Worm (Caenorhabditis elegans) whole organism, mixed stage, embryonic: Measurements from ENCODE around the gene tbb-1.

Experiments used
- M03D4.4 ChIP-seq: sonication (generic microtip); optimal IDR thresholded peaks from 2 replicates; lab custom pipeline; 2017; ENCODE audit warnings: mild to moderate bottlenecking, missing genetic modification characterization, missing compliant biosample characterization
- bed-3 ChIP-seq: fragments of 200-800 bp; sonication (Bioruptor generic); optimal IDR thresholded peaks from 3 replicates; lab custom pipeline; 2018; ENCODE audit warnings: mild to moderate bottlenecking, missing genetic modification characterization, moderate library complexity, missing compliant biosample characterization
- blmp-1 ChIP-seq: fragments of 150-350 bp; optimal IDR thresholded peaks from 2 replicates; lab custom pipeline; 2014; ENCODE audit warnings: missing biosample characterization, missing genetic modification characterization
- ceh-39 ChIP-seq: fragments of 150-350 bp; optimal IDR thresholded peaks from 2 replicates; lab custom pipeline; 2014; ENCODE audit warnings: missing biosample characterization, missing genetic modification characterization
- ceh-43 ChIP-seq: fragments of 200-800 bp; sonication (Bioruptor generic); optimal IDR thresholded peaks from 2 replicates; lab custom pipeline; 2018; ENCODE audit warnings: mild to moderate bottlenecking, missing genetic modification characterization, moderate library complexity, missing compliant biosample characterization
- ceh-83 ChIP-seq: fragments of 200-800 bp; sonication (Bioruptor generic); optimal IDR thresholded peaks from 2 replicates; lab custom pipeline; 2018; ENCODE audit warnings: mild to moderate bottlenecking, missing genetic modification characterization, missing compliant biosample characterization
- ces-1 ChIP-seq: fragments of 150-350 bp; optimal IDR thresholded peaks from 2 replicates; lab custom pipeline; 2014; ENCODE audit warnings: missing biosample characterization, missing genetic modification reagents, missing genetic modification characterization
- cnd-1 ChIP-seq: fragments of 200-800 bp; sonication (Bioruptor generic); optimal IDR thresholded peaks from 2 replicates; lab custom pipeline; 2018; ENCODE audit warnings: mild to moderate bottlenecking, missing genetic modification characterization, missing compliant biosample characterization
- drap-1 ChIP-seq: fragments of 200-800 bp; sonication (Bioruptor generic); optimal IDR thresholded peaks from 3 replicates; lab custom pipeline; 2018; ENCODE audit warnings: mild to moderate bottlenecking, missing genetic modification characterization, missing compliant biosample characterization
- elt-1 ChIP-seq: sonication (generic microtip); optimal IDR thresholded peaks from 2 replicates; lab custom pipeline; 2017; ENCODE audit warnings: missing genetic modification characterization, mild to moderate bottlenecking, missing compliant biosample characterization, antibody characterized with exemption, moderate library complexity, borderline replicate concordance; ENCODE audit not compliant: insufficient read depth
- elt-3 ChIP-seq: fragments of 150-350 bp; optimal IDR thresholded peaks from 2 replicates; lab custom pipeline; 2014; ENCODE audit warnings: missing biosample characterization, missing genetic modification characterization
- flh-1 ChIP-seq: fragments of 200-800 bp; sonication (Bioruptor generic); optimal IDR thresholded peaks from 2 replicates; lab custom pipeline; 2018; ENCODE audit warnings: mild to moderate bottlenecking, missing genetic modification characterization, moderate library complexity, missing compliant biosample characterization
- ham-2 ChIP-seq: fragments of 200-800 bp; sonication (Bioruptor generic); optimal IDR thresholded peaks from 2 replicates; lab custom pipeline; 2018; ENCODE audit warnings: mild to moderate bottlenecking, missing genetic modification characterization, missing compliant biosample characterization
- hlh-1 ChIP-seq: fragments of 150-350 bp; optimal IDR thresholded peaks from 2 replicates; lab custom pipeline; 2014; ENCODE audit warnings: missing biosample characterization, missing genetic modification reagents, missing genetic modification characterization
- lin-13 ChIP-seq: fragments of 150-350 bp; optimal IDR thresholded peaks from 2 replicates; lab custom pipeline; 2014; ENCODE audit warnings: missing biosample characterization, missing genetic modification characterization
- lin-32 ChIP-seq: fragments of 200-800 bp; sonication (Bioruptor generic); optimal IDR thresholded peaks from 2 replicates; lab custom pipeline; 2018; ENCODE audit warnings: mild to moderate bottlenecking, missing genetic modification characterization, missing compliant biosample characterization
- lsy-2 ChIP-seq: fragments of 150-350 bp; optimal IDR thresholded peaks from 2 replicates; lab custom pipeline; 2014; ENCODE audit warnings: missing biosample characterization, missing genetic modification characterization
- mab-5 ChIP-seq: fragments of 150-350 bp; optimal IDR thresholded peaks from 2 replicates; lab custom pipeline; 2014; ENCODE audit warnings: missing biosample characterization, missing genetic modification characterization
- mep-1 ChIP-seq: fragments of 150-350 bp; optimal IDR thresholded peaks from 2 replicates; lab custom pipeline; 2017; ENCODE audit warnings: missing biosample characterization, missing genetic modification reagents, missing genetic modification characterization, inconsistent platforms
- mls-2 ChIP-seq: sonication (generic microtip); optimal IDR thresholded peaks from 2 replicates; lab custom pipeline; 2016; ENCODE audit warnings: mild to moderate bottlenecking, missing genetic modification characterization, moderate library complexity, missing compliant biosample characterization
- nhr-12 ChIP-seq: fragments of 150-350 bp; optimal IDR thresholded peaks from 2 replicates; lab custom pipeline; 2014; ENCODE audit warnings: missing biosample characterization, missing genetic modification characterization
- nhr-2 ChIP-seq: fragments of 150-350 bp; optimal IDR thresholded peaks from 2 replicates; lab custom pipeline; 2014; ENCODE audit warnings: missing biosample characterization, missing genetic modification characterization
- nhr-237 ChIP-seq: fragments of 150-350 bp; optimal IDR thresholded peaks from 2 replicates; lab custom pipeline; 2014; ENCODE audit warnings: missing biosample characterization, missing genetic modification characterization
- nhr-28 ChIP-seq: fragments of 150-350 bp; optimal IDR thresholded peaks from 2 replicates; lab custom pipeline; 2014; ENCODE audit warnings: missing biosample characterization, missing genetic modification characterization
- nhr-76 ChIP-seq: sonication (generic microtip); optimal IDR thresholded peaks from 2 replicates; lab custom pipeline; 2017; ENCODE audit warnings: missing biosample characterization, missing genetic modification characterization
- pha-4 ChIP-seq: fragments of 150-350 bp; optimal IDR thresholded peaks from 2 replicates; lab custom pipeline; 2018; ENCODE audit warnings: missing biosample characterization, missing genetic modification reagents, missing genetic modification characterization
- sem-2 ChIP-seq: fragments of 200-800 bp; sonication (Bioruptor generic); optimal IDR thresholded peaks from 2 replicates; lab custom pipeline; 2018; ENCODE audit warnings: mild to moderate bottlenecking, missing genetic modification characterization, missing compliant biosample characterization
- snpc-4 ChIP-seq: fragments of 150-350 bp; optimal IDR thresholded peaks from 2 replicates; lab custom pipeline; 2014; ENCODE audit warnings: missing biosample characterization, missing genetic modification characterization
- sptf-1 ChIP-seq: sonication (generic microtip); optimal IDR thresholded peaks from 2 replicates; lab custom pipeline; 2017; ENCODE audit warnings: mild to moderate bottlenecking, missing genetic modification characterization, moderate library complexity, missing compliant biosample characterization
- tbx-8 ChIP-seq: fragments of 200-800 bp; sonication (Bioruptor generic); optimal IDR thresholded peaks from 2 replicates; lab custom pipeline; 2018; ENCODE audit warnings: mild to moderate bottlenecking, missing genetic modification characterization, moderate library complexity, missing compliant biosample characterization
- unc-120 ChIP-seq: sonication (generic microtip); optimal IDR thresholded peaks from 2 replicates; lab custom pipeline; 2017; ENCODE audit warnings: missing genetic modification characterization, missing compliant biosample characterization; ENCODE audit not compliant: poor library complexity, severe bottlenecking
- unc-39 ChIP-seq: fragments of 150-350 bp; optimal IDR thresholded peaks from 2 replicates; lab custom pipeline; 2014; ENCODE audit warnings: missing biosample characterization, missing genetic modification characterization
- unc-62 ChIP-seq: fragments of 150-350 bp; optimal IDR thresholded peaks from 2 replicates; lab custom pipeline; 2014; ENCODE audit warnings: missing biosample characterization, missing genetic modification reagents, missing genetic modification characterization
- zip-8 ChIP-seq: fragments of 150-350 bp; optimal IDR thresholded peaks from 2 replicates; lab custom pipeline; 2014; ENCODE audit warnings: missing biosample characterization, missing genetic modification characterization
- ztf-11 ChIP-seq: fragments of 150-350 bp; optimal IDR thresholded peaks from 2 replicates; lab custom pipeline; 2014; ENCODE audit warnings: missing biosample characterization, missing genetic modification characterization

The tbb-1 gene

DNA sequence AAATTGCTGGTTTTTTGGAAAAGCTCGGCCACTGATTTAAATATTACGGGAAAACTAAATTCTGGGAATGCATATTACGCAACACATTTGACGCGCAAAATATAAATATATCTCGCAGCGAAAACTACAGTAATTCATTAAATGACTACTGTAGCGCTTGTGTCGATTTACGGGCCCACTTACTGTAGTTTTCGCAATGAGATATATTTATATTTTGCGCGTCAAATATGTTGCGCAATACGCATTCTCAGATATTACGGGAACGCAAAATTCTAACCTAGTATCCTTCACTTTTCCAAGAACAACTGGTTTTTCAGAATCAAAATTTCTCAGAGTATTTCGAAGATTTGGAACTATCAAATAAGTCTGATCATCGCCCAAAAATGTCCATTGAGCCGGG lies 32.6 kb downstream of the tbb-1 start:
- peak; percentile 93 for TF ChIP-seq zip-8 (tag; lab: Kevin White, UChicago)
- TF ChIP-seq ceh-39 (tag; lab: Kevin White, UChicago): no peak
- no peak for TF ChIP-seq lsy-2
- no peak for TF ChIP-seq unc-62 (GFP tag; lab: Kevin White, UChicago)
- TF ChIP-seq nhr-12 (tag; lab: Kevin White, UChicago): no peak
- no peak for TF ChIP-seq sem-2 (GFP tag; lab: Kevin White, UChicago)
- no peak for TF ChIP-seq cnd-1 (tag; lab: Kevin White, UChicago)
- no peak for TF ChIP-seq drap-1

DNA sequence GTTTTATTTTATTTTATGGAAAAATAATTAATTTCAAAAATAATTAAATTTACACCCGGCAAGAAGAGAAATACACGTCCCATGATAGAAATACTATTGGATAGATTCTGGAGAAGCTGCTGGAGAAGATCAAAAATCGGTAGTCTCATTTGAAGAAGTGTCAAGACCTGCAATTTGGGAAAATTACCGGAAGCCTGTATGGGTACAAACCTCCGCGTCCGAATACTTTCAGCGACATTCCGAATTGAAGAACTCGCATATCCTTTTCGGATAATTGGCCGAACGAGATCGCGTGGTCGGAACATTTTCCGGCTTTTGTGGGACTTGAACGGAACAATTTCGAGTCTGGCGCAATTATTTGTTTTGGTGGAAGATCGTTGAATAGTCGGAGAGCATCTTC lies 33.7 kb downstream of the tbb-1 start:
- TF ChIP-seq mep-1 (tag; lab: Kevin White, UChicago): no peak
- TF ChIP-seq nhr-2 (tag; lab: Kevin White, UChicago): no peak
- no peak for TF ChIP-seq nhr-28 (tag; lab: Kevin White, UChicago)
- TF ChIP-seq unc-39 (tag; lab: Kevin White, UChicago): no peak
- TF ChIP-seq cnd-1 (tag; lab: Kevin White, UChicago): no peak
- TF ChIP-seq nhr-12 (tag; lab: Kevin White, UChicago): no peak
- no peak for TF ChIP-seq flh-1 (GFP tag; lab: Kevin White, UChicago)
- TF ChIP-seq hlh-1 (tag; lab: Kevin White, UChicago): no peak
- no peak for TF ChIP-seq lsy-2
- no peak for TF ChIP-seq ham-2 (GFP tag; lab: Kevin White, UChicago)
- no peak for TF ChIP-seq snpc-4 (tag; lab: Kevin White, UChicago)
- no peak for TF ChIP-seq ces-1 (GFP tag; lab: Kevin White, UChicago)
- TF ChIP-seq ceh-39 (tag; lab: Kevin White, UChicago): no peak
- no peak for TF ChIP-seq unc-62 (GFP tag; lab: Kevin White, UChicago)
- no peak for TF ChIP-seq elt-1 (tag; lab: Kevin White, UChicago)
- no peak for TF ChIP-seq lin-32 (GFP tag; lab: Kevin White, UChicago)
- TF ChIP-seq zip-8 (tag; lab: Kevin White, UChicago): no peak

DNA sequence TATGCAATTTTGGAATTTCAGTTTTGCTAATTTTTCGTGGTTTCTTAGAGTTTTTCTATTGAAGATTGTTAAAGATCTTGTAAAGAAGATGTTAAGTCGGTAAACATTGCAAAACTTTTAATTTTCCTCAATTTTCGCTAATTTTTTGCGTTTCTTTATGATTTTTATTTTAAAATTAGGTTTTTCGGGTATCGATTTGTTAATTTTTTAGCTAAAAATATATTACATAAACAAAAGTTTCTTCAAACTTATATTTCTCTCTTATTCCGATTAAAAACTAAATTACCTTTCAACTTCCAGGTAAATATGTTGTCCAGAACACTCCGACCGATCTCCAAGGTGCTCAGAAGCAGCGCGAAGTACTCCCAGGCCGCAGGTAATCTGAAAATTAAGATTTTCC lies 34.8 kb downstream of the tbb-1 start, which contains the start of gene mrpl-12:
Gene mrpl-12, plus strand, starts transcription at position 301 of the 400 bp plus-strand sequence.
- no peak for TF ChIP-seq unc-62 (GFP tag; lab: Kevin White, UChicago)

DNA sequence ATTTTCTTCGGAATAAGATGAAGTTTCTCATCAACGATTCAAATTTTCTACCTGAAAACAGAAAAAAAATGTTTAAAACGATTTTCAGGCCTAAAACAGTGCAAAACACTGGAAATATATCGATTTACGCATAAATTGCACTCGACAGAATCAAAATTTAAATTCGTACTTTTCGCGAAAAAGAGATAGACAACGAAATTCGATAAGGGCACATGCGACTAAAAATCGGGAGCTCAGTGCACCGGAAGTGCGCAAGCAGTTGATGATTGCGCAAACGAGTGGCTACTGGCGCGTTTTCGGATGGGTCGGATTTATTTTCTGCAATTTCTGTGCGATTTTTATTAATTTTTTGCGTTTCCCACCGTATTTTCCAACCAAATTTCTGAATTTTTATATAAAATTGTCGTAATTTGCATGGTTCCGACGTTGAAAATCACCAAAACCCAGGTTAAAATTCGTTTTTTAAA lies 35.2 kb downstream of the tbb-1 start, which contains the start of the genes Y39A1A.21 and Y39A1A.22:
Gene Y39A1A.21, minus strand, starts transcription at position 51 of the 467 bp plus-strand sequence.
Gene Y39A1A.22, minus strand, starts transcription at position 57 of the 467 bp plus-strand sequence.
- TF ChIP-seq unc-120 (tag; lab: Kevin White, UChicago) (peak; percentile 34), unc-39 (tag; lab: Kevin White, UChicago) (peak; percentile 6), mls-2 (tag; lab: Kevin White, UChicago) (peak; percentile 64), sem-2 (GFP tag; lab: Kevin White, UChicago) (no peak), lin-13 (tag; lab: Kevin White, UChicago) (peak; percentile 86), lin-32 (GFP tag; lab: Kevin White, UChicago) (peak; percentile 12), ham-2 (GFP tag; lab: Kevin White, UChicago) (no peak), ces-1 (GFP tag; lab: Kevin White, UChicago) (peak; percentile 89), zip-8 (tag; lab: Kevin White, UChicago) (no peak), ceh-43 (GFP tag; lab: Kevin White, UChicago) (peak; percentile 1), nhr-237 (tag; lab: Kevin White, UChicago) (peak; percentile 55), ceh-39 (tag; lab: Kevin White, UChicago) (peak; percentile 36), drap-1 (peak; percentile 9), M03D4.4 (tag; lab: Kevin White, UChicago) (peak; percentile 64), tbx-8 (GFP tag; lab: Kevin White, UChicago) (peak; percentile 30), nhr-2 (tag; lab: Kevin White, UChicago) (no peak), elt-3 (no peak), ztf-11 (tag; lab: Kevin White, UChicago) (peak; percentile 8), ceh-83 (GFP tag; lab: Kevin White, UChicago) (no peak), snpc-4 (tag; lab: Kevin White, UChicago) (no peak), flh-1 (GFP tag; lab: Kevin White, UChicago) (no peak), sptf-1 (tag; lab: Kevin White, UChicago) (peak; percentile 83), mab-5 (tag; lab: Kevin White, UChicago) (no peak), blmp-1 (tag; lab: Kevin White, UChicago) (no peak), nhr-28 (tag; lab: Kevin White, UChicago) (no peak), bed-3 (peak; percentile 7), hlh-1 (tag; lab: Kevin White, UChicago) (peak; percentile 31), unc-62 (GFP tag; lab: Kevin White, UChicago) (no peak), elt-1 (tag; lab: Kevin White, UChicago) (no peak), pha-4 (tag; lab: Kevin White, UChicago) (peak; percentile 67), cnd-1 (tag; lab: Kevin White, UChicago) (peak; percentile 29), lsy-2 (peak; percentile 80), nhr-12 (tag; lab: Kevin White, UChicago) (no peak), nhr-76 (tag; lab: Kevin White, UChicago) (no peak), mep-1 (tag; lab: Kevin White, UChicago) (peak; percentile 44)
